Worm (Caenorhabditis elegans): ENCODE measurements around the gene grl-26.

Gene grl-26

ce11 chrIV:291356-291755 lies 31.3 kb downstream of the grl-26 start, which contains the start of gene T21D12.7:
T21D12.7 (minus strand) TSS chrIV:291456.
- TF ChIP-seq ztf-3 (GFP tag; optimal IDR thresholded peaks at IDR 0.05) (no peak), B0336.3 (GFP tag; IDR thresholded peaks at IDR 0.05) (no peak), ama-1 (optimal IDR thresholded peaks at IDR 0.05) (no peak), ama-1 (GFP tag; optimal IDR thresholded peaks at IDR 0.05) (no peak), Y67H2A.10 (GFP tag; conservative IDR thresholded peaks at IDR 0.05) (no peak), lin-35 (GFP tag; optimal IDR thresholded peaks at IDR 0.05) (peak in 1 of 3 experiments; percentile 36)

- TF ChIP-seq Y67H2A.10 (GFP tag; conservative IDR thresholded peaks at IDR 0.05) (no peak), bed-2 (GFP tag; IDR thresholded peaks at IDR 0.05) (no peak), F10E7.11 (tag; optimal IDR thresholded peaks at IDR 0.05) (no peak), attf-3 (GFP tag; conservative IDR thresholded peaks at IDR 0.05) (no peak), nhr-27 (tag; optimal IDR thresholded peaks at IDR 0.05) (no peak), Y56A3A.18 (GFP tag; IDR thresholded peaks at IDR 0.05) (no peak), tbp1 (GFP tag; optimal IDR thresholded peaks at IDR 0.05) (no peak), lsy-27 (tag; optimal IDR thresholded peaks at IDR 0.05; ENCODE audit: borderline replicate concordance, insufficient read depth) (no peak), mcd-1 (GFP tag; IDR thresholded peaks at IDR 0.05) (no peak), dox-1 (GFP tag; IDR thresholded peaks at IDR 0.05) (no peak), zim-3 (tag; optimal IDR thresholded peaks at IDR 0.05) (no peak), nfya-1 (tag; optimal IDR thresholded peaks at IDR 0.05; ENCODE audit: borderline replicate concordance, insufficient read depth) (no peak), atf-7 (tag; optimal IDR thresholded peaks at IDR 0.05) (no peak), egl-18 (GFP tag; IDR thresholded peaks at IDR 0.05) (no peak), egrh-3 (GFP tag; IDR thresholded peaks at IDR 0.05) (no peak), attf-6 (GFP tag; IDR thresholded peaks at IDR 0.05) (no peak), unc-130 (GFP tag; optimal IDR thresholded peaks at IDR 0.05) (no peak), ceh-79 (tag; optimal IDR thresholded peaks at IDR 0.05) (no peak), tlf-1 (GFP tag; optimal IDR thresholded peaks at IDR 0.05) (no peak), lin-54 (GFP tag; optimal IDR thresholded peaks at IDR 0.05) (no peak)
Observed at ce11 chrIV:290387-290786, 32.2 kb downstream of the grl-26 start.

- TF ChIP-seq tlf-1 (GFP tag; optimal IDR thresholded peaks at IDR 0.05) (no peak), rec-8 (tag; optimal IDR thresholded peaks at IDR 0.05) (no peak), ztf-28 (GFP tag; IDR thresholded peaks at IDR 0.05) (no peak), lir-1 (GFP tag; conservative IDR thresholded peaks at IDR 0.05) (no peak), F23B12.7 (tag; optimal IDR thresholded peaks at IDR 0.05; ENCODE audit: insufficient read depth) (no peak), chd-7 (tag; optimal IDR thresholded peaks at IDR 0.05) (no peak), ceh-27 (GFP tag; optimal IDR thresholded peaks at IDR 0.05) (no peak), Y67H2A.10 (GFP tag; conservative IDR thresholded peaks at IDR 0.05) (no peak), ceh-40 (GFP tag; IDR thresholded peaks at IDR 0.05) (no peak), madf-6 (GFP tag; IDR thresholded peaks at IDR 0.05) (no peak), F39B2.1 (GFP tag; IDR thresholded peaks at IDR 0.05) (no peak), lin-54 (GFP tag; optimal IDR thresholded peaks at IDR 0.05) (no peak), rcor-1 (GFP tag; IDR thresholded peaks at IDR 0.05) (no peak), mxl-1 (tag; optimal IDR thresholded peaks at IDR 0.05) (no peak), him-1 (tag; optimal IDR thresholded peaks at IDR 0.05) (no peak), F33H1.4 (GFP tag; IDR thresholded peaks at IDR 0.05) (no peak), sptf-2 (GFP tag; optimal IDR thresholded peaks at IDR 0.05) (no peak), lin-40 (tag; optimal IDR thresholded peaks at IDR 0.05) (no peak), madf-10 (tag; optimal IDR thresholded peaks at IDR 0.05) (no peak), F57C9.4 (tag; optimal IDR thresholded peaks at IDR 0.05) (no peak)
Observed at ce11 chrIV:288027-288426, 34.6 kb downstream of the grl-26 start, which contains the start of gene T21D12.14. T21D12.14 (minus strand) TSS chrIV:288127.

Data from whole organism, young adult.